Worm (Caenorhabditis elegans) whole organism, mixed stage, embryonic: ENCODE measurements around the gene F13D12.3.

Source experiments
- M03D4.4 ChIP-seq: sonication (generic microtip); optimal IDR thresholded peaks from 2 replicates; lab custom pipeline; 2017; ENCODE audit warnings: mild to moderate bottlenecking, missing genetic modification characterization, missing compliant biosample characterization
- bed-3 ChIP-seq: fragments of 200-800 bp; sonication (Bioruptor generic); optimal IDR thresholded peaks from 3 replicates; lab custom pipeline; 2018; ENCODE audit warnings: mild to moderate bottlenecking, missing genetic modification characterization, moderate library complexity, missing compliant biosample characterization
- blmp-1 ChIP-seq: fragments of 150-350 bp; optimal IDR thresholded peaks from 2 replicates; lab custom pipeline; 2014; ENCODE audit warnings: missing biosample characterization, missing genetic modification characterization
- ceh-39 ChIP-seq: fragments of 150-350 bp; optimal IDR thresholded peaks from 2 replicates; lab custom pipeline; 2014; ENCODE audit warnings: missing biosample characterization, missing genetic modification characterization
- ceh-43 ChIP-seq: fragments of 200-800 bp; sonication (Bioruptor generic); optimal IDR thresholded peaks from 2 replicates; lab custom pipeline; 2018; ENCODE audit warnings: mild to moderate bottlenecking, missing genetic modification characterization, moderate library complexity, missing compliant biosample characterization
- ceh-83 ChIP-seq: fragments of 200-800 bp; sonication (Bioruptor generic); optimal IDR thresholded peaks from 2 replicates; lab custom pipeline; 2018; ENCODE audit warnings: mild to moderate bottlenecking, missing genetic modification characterization, missing compliant biosample characterization
- ces-1 ChIP-seq: fragments of 150-350 bp; optimal IDR thresholded peaks from 2 replicates; lab custom pipeline; 2014; ENCODE audit warnings: missing biosample characterization, missing genetic modification reagents, missing genetic modification characterization
- cnd-1 ChIP-seq: fragments of 200-800 bp; sonication (Bioruptor generic); optimal IDR thresholded peaks from 2 replicates; lab custom pipeline; 2018; ENCODE audit warnings: mild to moderate bottlenecking, missing genetic modification characterization, missing compliant biosample characterization
- drap-1 ChIP-seq: fragments of 200-800 bp; sonication (Bioruptor generic); optimal IDR thresholded peaks from 3 replicates; lab custom pipeline; 2018; ENCODE audit warnings: mild to moderate bottlenecking, missing genetic modification characterization, missing compliant biosample characterization
- elt-1 ChIP-seq: sonication (generic microtip); optimal IDR thresholded peaks from 2 replicates; lab custom pipeline; 2017; ENCODE audit warnings: missing genetic modification characterization, mild to moderate bottlenecking, missing compliant biosample characterization, antibody characterized with exemption, moderate library complexity, borderline replicate concordance; ENCODE audit not compliant: insufficient read depth
- elt-3 ChIP-seq: fragments of 150-350 bp; optimal IDR thresholded peaks from 2 replicates; lab custom pipeline; 2014; ENCODE audit warnings: missing biosample characterization, missing genetic modification characterization
- flh-1 ChIP-seq: fragments of 200-800 bp; sonication (Bioruptor generic); optimal IDR thresholded peaks from 2 replicates; lab custom pipeline; 2018; ENCODE audit warnings: mild to moderate bottlenecking, missing genetic modification characterization, moderate library complexity, missing compliant biosample characterization
- ham-2 ChIP-seq: fragments of 200-800 bp; sonication (Bioruptor generic); optimal IDR thresholded peaks from 2 replicates; lab custom pipeline; 2018; ENCODE audit warnings: mild to moderate bottlenecking, missing genetic modification characterization, missing compliant biosample characterization
- hlh-1 ChIP-seq: fragments of 150-350 bp; optimal IDR thresholded peaks from 2 replicates; lab custom pipeline; 2014; ENCODE audit warnings: missing biosample characterization, missing genetic modification reagents, missing genetic modification characterization
- lin-13 ChIP-seq: fragments of 150-350 bp; optimal IDR thresholded peaks from 2 replicates; lab custom pipeline; 2014; ENCODE audit warnings: missing biosample characterization, missing genetic modification characterization
- lin-32 ChIP-seq: fragments of 200-800 bp; sonication (Bioruptor generic); optimal IDR thresholded peaks from 2 replicates; lab custom pipeline; 2018; ENCODE audit warnings: mild to moderate bottlenecking, missing genetic modification characterization, missing compliant biosample characterization
- lsy-2 ChIP-seq: fragments of 150-350 bp; optimal IDR thresholded peaks from 2 replicates; lab custom pipeline; 2014; ENCODE audit warnings: missing biosample characterization, missing genetic modification characterization
- mab-5 ChIP-seq: fragments of 150-350 bp; optimal IDR thresholded peaks from 2 replicates; lab custom pipeline; 2014; ENCODE audit warnings: missing biosample characterization, missing genetic modification characterization
- mep-1 ChIP-seq: fragments of 150-350 bp; optimal IDR thresholded peaks from 2 replicates; lab custom pipeline; 2017; ENCODE audit warnings: missing biosample characterization, missing genetic modification reagents, missing genetic modification characterization, inconsistent platforms
- mls-2 ChIP-seq: sonication (generic microtip); optimal IDR thresholded peaks from 2 replicates; lab custom pipeline; 2016; ENCODE audit warnings: mild to moderate bottlenecking, missing genetic modification characterization, moderate library complexity, missing compliant biosample characterization
- nhr-12 ChIP-seq: fragments of 150-350 bp; optimal IDR thresholded peaks from 2 replicates; lab custom pipeline; 2014; ENCODE audit warnings: missing biosample characterization, missing genetic modification characterization
- nhr-2 ChIP-seq: fragments of 150-350 bp; optimal IDR thresholded peaks from 2 replicates; lab custom pipeline; 2014; ENCODE audit warnings: missing biosample characterization, missing genetic modification characterization
- nhr-28 ChIP-seq: fragments of 150-350 bp; optimal IDR thresholded peaks from 2 replicates; lab custom pipeline; 2014; ENCODE audit warnings: missing biosample characterization, missing genetic modification characterization
- nhr-76 ChIP-seq: sonication (generic microtip); optimal IDR thresholded peaks from 2 replicates; lab custom pipeline; 2017; ENCODE audit warnings: missing biosample characterization, missing genetic modification characterization
- pha-4 ChIP-seq: fragments of 150-350 bp; optimal IDR thresholded peaks from 2 replicates; lab custom pipeline; 2018; ENCODE audit warnings: missing biosample characterization, missing genetic modification reagents, missing genetic modification characterization
- sem-2 ChIP-seq: fragments of 200-800 bp; sonication (Bioruptor generic); optimal IDR thresholded peaks from 2 replicates; lab custom pipeline; 2018; ENCODE audit warnings: mild to moderate bottlenecking, missing genetic modification characterization, missing compliant biosample characterization
- snpc-4 ChIP-seq: fragments of 150-350 bp; optimal IDR thresholded peaks from 2 replicates; lab custom pipeline; 2014; ENCODE audit warnings: missing biosample characterization, missing genetic modification characterization
- sptf-1 ChIP-seq: sonication (generic microtip); optimal IDR thresholded peaks from 2 replicates; lab custom pipeline; 2017; ENCODE audit warnings: mild to moderate bottlenecking, missing genetic modification characterization, moderate library complexity, missing compliant biosample characterization
- tbx-8 ChIP-seq: fragments of 200-800 bp; sonication (Bioruptor generic); optimal IDR thresholded peaks from 2 replicates; lab custom pipeline; 2018; ENCODE audit warnings: mild to moderate bottlenecking, missing genetic modification characterization, moderate library complexity, missing compliant biosample characterization
- unc-120 ChIP-seq: sonication (generic microtip); optimal IDR thresholded peaks from 2 replicates; lab custom pipeline; 2017; ENCODE audit warnings: missing genetic modification characterization, missing compliant biosample characterization; ENCODE audit not compliant: poor library complexity, severe bottlenecking
- unc-39 ChIP-seq: fragments of 150-350 bp; optimal IDR thresholded peaks from 2 replicates; lab custom pipeline; 2014; ENCODE audit warnings: missing biosample characterization, missing genetic modification characterization
- unc-62 ChIP-seq: fragments of 150-350 bp; optimal IDR thresholded peaks from 2 replicates; lab custom pipeline; 2014; ENCODE audit warnings: missing biosample characterization, missing genetic modification reagents, missing genetic modification characterization
- zip-8 ChIP-seq: fragments of 150-350 bp; optimal IDR thresholded peaks from 2 replicates; lab custom pipeline; 2014; ENCODE audit warnings: missing biosample characterization, missing genetic modification characterization
- ztf-11 ChIP-seq: fragments of 150-350 bp; optimal IDR thresholded peaks from 2 replicates; lab custom pipeline; 2014; ENCODE audit warnings: missing biosample characterization, missing genetic modification characterization

The F13D12.3 gene

ce11 chrII:11689941-11690340 lies 30.3 kb upstream of the F13D12.3 start:
- TF ChIP-seq ceh-39 = no peak
- TF ChIP-seq pha-4 (tag; lab: Kevin White, UChicago) = no peak
- no peak for TF ChIP-seq nhr-12 (tag; lab: Kevin White, UChicago)
- TF ChIP-seq ceh-83 (GFP tag; lab: Kevin White, UChicago) = no peak
- no peak for TF ChIP-seq ces-1 (GFP tag; lab: Kevin White, UChicago)
- no peak for TF ChIP-seq mls-2 (tag; lab: Kevin White, UChicago)
- no peak for TF ChIP-seq mab-5 (tag; lab: Kevin White, UChicago)
- TF ChIP-seq zip-8 = no peak
- no peak for TF ChIP-seq blmp-1 (tag; lab: Kevin White, UChicago)
- no peak for TF ChIP-seq sem-2 (GFP tag; lab: Kevin White, UChicago)
- no peak for TF ChIP-seq lin-13
- TF ChIP-seq nhr-76 (tag; lab: Kevin White, UChicago) = no peak
- TF ChIP-seq tbx-8 (GFP tag; lab: Kevin White, UChicago) = no peak
- TF ChIP-seq lin-32 (GFP tag; lab: Kevin White, UChicago) = no peak
- TF ChIP-seq ham-2 (GFP tag; lab: Kevin White, UChicago) = no peak
- TF ChIP-seq ztf-11 (tag; lab: Kevin White, UChicago) = no peak
- TF ChIP-seq bed-3 (GFP tag; lab: Kevin White, UChicago) = no peak
- TF ChIP-seq unc-62 (GFP tag; lab: Kevin White, UChicago) = no peak
- TF ChIP-seq mep-1 = no peak
- TF ChIP-seq flh-1 (GFP tag; lab: Kevin White, UChicago) = no peak

- TF ChIP-seq unc-39 (tag; lab: Kevin White, UChicago) = no peak
- no peak for TF ChIP-seq snpc-4 (tag; lab: Kevin White, UChicago)
- TF ChIP-seq ceh-43 (GFP tag; lab: Kevin White, UChicago) = no peak
- TF ChIP-seq elt-3 = no peak
- no peak for TF ChIP-seq hlh-1 (tag; lab: Kevin White, UChicago)
- no peak for TF ChIP-seq tbx-8 (GFP tag; lab: Kevin White, UChicago)
- no peak for TF ChIP-seq ceh-83 (GFP tag; lab: Kevin White, UChicago)
- TF ChIP-seq nhr-28 (tag; lab: Kevin White, UChicago) = no peak
- no peak for TF ChIP-seq zip-8
- no peak for TF ChIP-seq mls-2 (tag; lab: Kevin White, UChicago)
- no peak for TF ChIP-seq elt-1 (tag; lab: Kevin White, UChicago)
- no peak for TF ChIP-seq sem-2 (GFP tag; lab: Kevin White, UChicago)
- no peak for TF ChIP-seq nhr-76 (tag; lab: Kevin White, UChicago)
- no peak for TF ChIP-seq mab-5 (tag; lab: Kevin White, UChicago)
- TF ChIP-seq ceh-39 = no peak
Observed at ce11 chrII:11690868-11691267, 29.3 kb upstream of the F13D12.3 start.

ce11 chrII:11694432-11694831 lies 25.8 kb upstream of the F13D12.3 start:
- no peak for TF ChIP-seq nhr-2 (tag; lab: Kevin White, UChicago)
- TF ChIP-seq lsy-2 (tag; lab: Kevin White, UChicago) = peak; percentile 18
- peak; percentile 15 for TF ChIP-seq M03D4.4
- no peak for TF ChIP-seq drap-1 (GFP tag; lab: Kevin White, UChicago)
- no peak for TF ChIP-seq mab-5 (tag; lab: Kevin White, UChicago)
- no peak for TF ChIP-seq ces-1 (GFP tag; lab: Kevin White, UChicago)
- TF ChIP-seq ceh-39 = no peak
- peak; percentile 1 for TF ChIP-seq unc-120
- peak; percentile 75 for TF ChIP-seq mep-1
- TF ChIP-seq sptf-1 (tag; lab: Kevin White, UChicago) = peak; percentile 63
- TF ChIP-seq lin-13 = peak; percentile 50
- no peak for TF ChIP-seq nhr-12 (tag; lab: Kevin White, UChicago)
- TF ChIP-seq pha-4 (tag; lab: Kevin White, UChicago) = peak; percentile 9
- no peak for TF ChIP-seq flh-1 (GFP tag; lab: Kevin White, UChicago)
- no peak for TF ChIP-seq unc-39 (tag; lab: Kevin White, UChicago)
- no peak for TF ChIP-seq cnd-1 (tag; lab: Kevin White, UChicago)
- no peak for TF ChIP-seq nhr-76 (tag; lab: Kevin White, UChicago)
- no peak for TF ChIP-seq ceh-83 (GFP tag; lab: Kevin White, UChicago)
- no peak for TF ChIP-seq tbx-8 (GFP tag; lab: Kevin White, UChicago)
- TF ChIP-seq ham-2 (GFP tag; lab: Kevin White, UChicago) = peak; percentile 17
